Fruit fly (Drosophila melanogaster): ENCODE measurements around the gene CG31848.
A peak's percentile ranks its signal among the peaks of the same experiment; 100 is the strongest.

Gene CG31848

DNA sequence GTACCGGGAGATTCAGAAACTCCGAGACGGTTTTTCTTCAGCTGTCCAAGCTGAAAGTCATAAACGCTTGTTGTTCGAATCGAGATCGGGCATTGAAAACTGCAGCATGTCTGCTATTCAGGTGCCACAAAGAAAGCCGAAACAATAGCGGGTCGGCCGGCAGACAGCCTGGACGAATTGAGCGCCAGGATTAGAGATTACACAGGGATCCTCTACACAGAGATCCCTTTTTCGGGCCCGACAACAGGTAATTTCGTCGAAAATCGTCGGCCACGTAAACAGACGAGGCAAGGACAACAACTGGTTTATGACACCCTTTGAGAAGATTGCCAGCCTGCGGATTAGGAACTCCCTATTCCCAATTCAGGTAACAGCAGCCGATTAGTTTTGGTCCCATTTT is 38.4 kb downstream of the CG31848 start, which contains the start of gene CG16813:
TSS of gene CG16813 (plus strand) at position 288 of the 400 bp plus-strand sequence.
- TF ChIP-seq CG3163 (GFP tag; optimal IDR thresholded peaks at IDR 0.05) = no peak
- TF ChIP-seq pros (GFP tag; optimal IDR thresholded peaks at IDR 0.05) = peak; percentile 24
- TF ChIP-seq hbn (GFP tag; IDR thresholded peaks at IDR 0.05; ENCODE audit: partially characterized antibody) = no peak
- peak; percentile 49 for TF ChIP-seq ac (GFP tag; optimal IDR thresholded peaks at IDR 0.05)
- TF ChIP-seq CG12071 (GFP tag; optimal IDR thresholded peaks at IDR 0.05) = no peak
- TF ChIP-seq Hsf (GFP tag; optimal IDR thresholded peaks at IDR 0.05) = no peak
- TF ChIP-seq Gsc (GFP tag; IDR thresholded peaks at IDR 0.05) = no peak
- no peak for TF ChIP-seq dmrt11E (tag; optimal IDR thresholded peaks at IDR 0.05)
- no peak for TF ChIP-seq Fer1 (GFP tag; optimal IDR thresholded peaks at IDR 0.05)
- TF ChIP-seq tin (GFP tag; optimal IDR thresholded peaks at IDR 0.05) = no peak
- peak; percentile 45 for TF ChIP-seq twi (tag; optimal IDR thresholded peaks at IDR 0.05)
- no peak for TF ChIP-seq CG10431 (GFP tag; optimal IDR thresholded peaks at IDR 0.05)
- no peak for TF ChIP-seq az2 (GFP tag; optimal IDR thresholded peaks at IDR 0.05)
- peak; percentile 89 for TF ChIP-seq zen (tag; optimal IDR thresholded peaks at IDR 0.05)
- TF ChIP-seq Dek (tag; optimal IDR thresholded peaks at IDR 0.05) = no peak
- TF ChIP-seq CG15479 (GFP tag; optimal IDR thresholded peaks at IDR 0.05) = peak; percentile 92
- no peak for TF ChIP-seq Spps (tag; optimal IDR thresholded peaks at IDR 0.05)
- TF ChIP-seq seq (GFP tag; IDR thresholded peaks at IDR 0.05) = no peak
- no peak for TF ChIP-seq CG12299 (tag; optimal IDR thresholded peaks at IDR 0.05)
- no peak for TF ChIP-seq CG3407 (GFP tag; optimal IDR thresholded peaks at IDR 0.05)
- peak; percentile 26 for TF ChIP-seq oc (tag; optimal IDR thresholded peaks at IDR 0.05)
- TF ChIP-seq kni (GFP tag; optimal IDR thresholded peaks at IDR 0.05) = peak; percentile 56
- no peak for TF ChIP-seq CG1529 (GFP tag; optimal IDR thresholded peaks at IDR 0.05)
- TF ChIP-seq cad (GFP tag; optimal IDR thresholded peaks at IDR 0.05) = peak; percentile 90
- peak; percentile 96 for TF ChIP-seq D (optimal IDR thresholded peaks at IDR 0.05)
- TF ChIP-seq D (GFP tag; optimal IDR thresholded peaks at IDR 0.05) = no peak
- no peak for TF ChIP-seq CG33213 (GFP tag; optimal IDR thresholded peaks at IDR 0.05)
- TF ChIP-seq Sry-β (GFP tag; optimal IDR thresholded peaks at IDR 0.05) = no peak
- TF ChIP-seq tio (GFP tag; optimal IDR thresholded peaks at IDR 0.05) = no peak
- no peak for TF ChIP-seq usp (GFP tag; optimal IDR thresholded peaks at IDR 0.05)
- no peak for TF ChIP-seq fru (optimal IDR thresholded peaks at IDR 0.05)
- no peak for TF ChIP-seq CG14710 (tag; optimal IDR thresholded peaks at IDR 0.05)
- TF ChIP-seq CG18599 (GFP tag; optimal IDR thresholded peaks at IDR 0.05) = no peak
- peak; percentile 30 for TF ChIP-seq Kr (GFP tag; optimal IDR thresholded peaks at IDR 0.05)
- TF ChIP-seq CG1603 (tag; optimal IDR thresholded peaks at IDR 0.05) = no peak
- TF ChIP-seq Adf1 (GFP tag; IDR thresholded peaks at IDR 0.05) = no peak
- TF ChIP-seq tll (GFP tag; optimal IDR thresholded peaks at IDR 0.05) = peak in 1 of 2 experiments; percentile 97

DNA sequence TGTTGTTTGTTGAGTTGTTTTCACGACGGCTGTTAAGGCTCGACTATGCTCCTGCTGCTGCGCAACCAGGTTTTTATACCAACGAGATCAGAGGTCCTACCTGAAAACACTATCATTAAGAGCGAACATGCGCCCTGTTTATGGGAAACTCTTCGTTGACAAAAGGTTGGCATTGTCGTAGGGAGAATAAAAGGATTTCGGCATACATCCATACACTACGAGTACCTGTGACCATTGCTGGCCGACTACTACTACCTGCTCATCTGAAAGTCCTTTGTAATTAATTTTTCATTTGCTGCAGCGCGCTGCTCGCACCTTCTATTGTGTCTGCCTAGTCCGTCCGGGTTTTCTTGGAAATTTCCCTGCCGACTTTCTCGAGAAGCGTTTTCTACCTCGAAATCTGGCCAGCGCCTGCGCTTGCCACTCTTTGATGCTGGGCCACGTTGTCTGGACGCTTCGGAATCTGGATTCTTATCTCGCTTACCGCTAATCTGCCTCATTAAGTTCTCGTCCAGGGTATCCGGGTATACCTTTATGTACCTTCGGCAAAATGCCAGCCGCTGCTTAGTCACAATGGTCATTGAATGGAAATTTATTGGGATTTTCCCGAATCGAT is 40.3 kb downstream of the CG31848 start, which contains the start of gene CG15480:
TSS of gene CG15480 (minus strand) at position 51 of the 616 bp plus-strand sequence.
- TF ChIP-seq hth (optimal IDR thresholded peaks at IDR 0.05) (no peak), dmrt99B (tag; optimal IDR thresholded peaks at IDR 0.05) (no peak), CG15696 (tag; optimal IDR thresholded peaks at IDR 0.05) (no peak), kni (GFP tag; optimal IDR thresholded peaks at IDR 0.05) (peak; percentile 49), CG14050 (GFP tag; IDR thresholded peaks at IDR 0.05) (no peak), Bgb (GFP tag; IDR thresholded peaks at IDR 0.05; ENCODE audit: partially characterized antibody) (no peak), sens-2 (GFP tag; IDR thresholded peaks at IDR 0.05) (no peak), CG1233 (GFP tag; optimal IDR thresholded peaks at IDR 0.05) (no peak), Kr (GFP tag; optimal IDR thresholded peaks at IDR 0.05) (peak; percentile 90), Gug (GFP tag; IDR thresholded peaks at IDR 0.05) (no peak), Awh (GFP tag; IDR thresholded peaks at IDR 0.05) (no peak), D (optimal IDR thresholded peaks at IDR 0.05) (peak; percentile 99), D (GFP tag; optimal IDR thresholded peaks at IDR 0.05) (no peak), NC2α (GFP tag; optimal IDR thresholded peaks at IDR 0.05) (no peak), ap (GFP tag; IDR thresholded peaks at IDR 0.05) (no peak), eve (GFP tag; optimal IDR thresholded peaks at IDR 0.05) (no peak), CG32772 (GFP tag; IDR thresholded peaks at IDR 0.05) (no peak), Antp (GFP tag; optimal IDR thresholded peaks at IDR 0.05) (no peak), esg (GFP tag; conservative IDR thresholded peaks at IDR 0.05) (no peak)
